Fruit fly (Drosophila melanogaster): ENCODE results near the gene mtSSB.

DNA sequence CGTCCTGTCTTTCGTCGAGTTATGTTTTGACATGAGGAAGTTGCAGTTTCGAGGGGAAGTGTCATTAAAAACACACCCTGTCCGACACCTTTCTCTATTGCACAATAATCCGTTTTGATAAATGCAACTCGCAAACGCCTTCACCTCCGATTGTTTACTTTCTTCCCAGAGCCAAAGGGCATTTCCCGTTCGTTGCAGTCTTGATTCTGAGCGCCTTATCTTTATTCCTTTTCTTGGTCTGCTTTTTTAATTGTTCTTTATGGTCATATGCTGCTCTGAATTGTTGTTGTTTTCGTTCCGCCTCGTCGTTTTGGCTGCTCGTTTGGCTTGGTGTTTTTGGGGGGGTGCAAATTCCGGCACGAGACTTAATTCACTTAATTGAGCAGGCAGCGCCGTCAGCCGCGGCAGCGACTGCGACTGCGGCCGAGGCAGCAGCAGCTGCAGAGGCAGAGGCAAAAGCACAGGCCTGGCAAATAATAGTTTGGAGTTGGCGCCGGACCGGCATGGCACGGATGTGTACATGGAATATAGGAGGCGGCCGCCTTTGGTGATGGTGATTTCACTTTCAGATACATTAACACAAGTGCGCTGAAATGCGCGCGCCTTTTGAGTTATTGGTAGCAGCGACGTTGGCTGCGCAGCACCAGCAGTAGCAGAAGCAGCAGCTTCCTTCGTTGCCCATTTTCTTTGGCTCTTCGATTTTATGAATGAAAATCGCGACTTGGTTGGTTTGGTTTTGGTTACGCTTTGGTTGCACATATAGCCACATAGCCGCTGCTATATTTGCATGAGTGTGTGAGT lies 40.4 kb upstream of the mtSSB start:
- no peak for TF ChIP-seq CG8478 (optimal IDR thresholded peaks at IDR 0.05)
- no peak for TF ChIP-seq psq (optimal IDR thresholded peaks at IDR 0.05)
- TF ChIP-seq usp (GFP tag; optimal IDR thresholded peaks at IDR 0.05): no peak
- peak; percentile 72 for TF ChIP-seq Dll (optimal IDR thresholded peaks at IDR 0.05)
- TF ChIP-seq EcR (GFP tag; optimal IDR thresholded peaks at IDR 0.05): no peak
- no peak for TF ChIP-seq pan (optimal IDR thresholded peaks at IDR 0.05)

Measured in whole organism.